Worm (Caenorhabditis elegans) whole organism, L2 larva: ENCODE results near the gene srw-26.

Experiments
- C34F6.9 ChIP-seq: fragments of 150-350 bp; optimal IDR thresholded peaks from 2 replicates; lab custom pipeline; 2014; ENCODE audit warnings: missing biosample characterization, missing genetic modification characterization
- R02D3.7 ChIP-seq: fragments of 150-350 bp; optimal IDR thresholded peaks from 2 replicates; lab custom pipeline; 2014; ENCODE audit warnings: missing biosample characterization, missing genetic modification characterization
- aly-2 ChIP-seq: fragments of 150-350 bp; optimal IDR thresholded peaks from 2 replicates; lab custom pipeline; 2014; ENCODE audit warnings: missing biosample characterization, missing genetic modification characterization
- ceh-82 ChIP-seq: fragments of 150-350 bp; optimal IDR thresholded peaks from 2 replicates; lab custom pipeline; 2014; ENCODE audit warnings: missing biosample characterization, missing genetic modification characterization
- crh-2 ChIP-seq: sonication (generic microtip); optimal IDR thresholded peaks from 2 replicates; lab custom pipeline; 2017; ENCODE audit warnings: missing biosample characterization, missing genetic modification characterization
- elt-3 ChIP-seq: sonication (generic microtip); optimal IDR thresholded peaks from 2 replicates; lab custom pipeline; 2017; ENCODE audit warnings: missing biosample characterization, missing genetic modification characterization
- lsy-2 ChIP-seq, 2 experiments: fragments of 150-350 bp in 1 of 2; sonication (generic microtip) in 1 of 2; optimal IDR thresholded peaks; 2 replicates each; lab custom pipeline; 2014 to 2017; ENCODE audit warnings: missing biosample characterization in 2 of 2, missing genetic modification characterization in 2 of 2
- mbf-1 ChIP-seq: sonication (generic microtip); optimal IDR thresholded peaks from 2 replicates; lab custom pipeline; 2017; ENCODE audit warnings: missing biosample characterization, missing genetic modification characterization
- nhr-237 ChIP-seq: fragments of 150-350 bp; optimal IDR thresholded peaks from 2 replicates; lab custom pipeline; 2014; ENCODE audit warnings: missing biosample characterization, missing genetic modification characterization
- nhr-25 ChIP-seq: fragments of 150-350 bp; sonication (generic microtip); optimal IDR thresholded peaks from 3 replicates; lab custom pipeline; 2014; ENCODE audit warnings: missing biosample characterization, missing genetic modification characterization
- nhr-6 ChIP-seq: fragments of 150-350 bp; optimal IDR thresholded peaks from 2 replicates; lab custom pipeline; 2014; ENCODE audit warnings: missing biosample characterization, missing genetic modification characterization
- nhr-77 ChIP-seq: fragments of 150-350 bp; optimal IDR thresholded peaks from 2 replicates; lab custom pipeline; 2014; ENCODE audit warnings: missing biosample characterization, missing genetic modification characterization
- unc-55 ChIP-seq: fragments of 150-350 bp; sonication (generic microtip); optimal IDR thresholded peaks from 3 replicates; lab custom pipeline; 2014; ENCODE audit warnings: missing biosample characterization, missing genetic modification reagents, missing genetic modification characterization
- ztf-1 ChIP-seq: fragments of 200-800 bp; sonication (Bioruptor generic); conservative IDR thresholded peaks from 2 replicates; pipeline ENCODE4 v1.3.6; 2022; ENCODE audit warnings: missing genetic modification characterization, missing compliant biosample characterization

DNA sequence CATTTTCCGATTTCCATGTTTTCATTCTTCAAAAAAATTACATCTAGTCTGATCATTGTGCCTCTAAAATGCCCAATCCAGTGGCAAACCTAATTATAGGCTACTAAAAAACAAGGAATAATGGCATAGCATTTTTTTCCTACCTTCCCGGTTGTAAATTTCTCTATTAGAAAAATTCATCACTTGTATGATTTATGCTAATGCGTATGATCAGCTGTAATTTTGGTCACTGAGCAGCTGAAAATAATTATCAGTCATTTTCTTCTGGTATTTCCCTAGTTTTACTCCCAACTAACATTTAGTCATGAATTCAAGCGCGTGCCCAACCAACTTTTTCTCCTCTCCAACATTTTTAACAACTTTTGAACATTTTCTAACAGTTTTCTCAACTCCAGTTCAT lies 23.2 kb upstream of the srw-26 start, which contains the start of gene srh-186:
- TF ChIP-seq aly-2 (tag; lab: Kevin White, UChicago) (no peak), mbf-1 (tag; lab: Kevin White, UChicago) (no peak), crh-2 (tag; lab: Kevin White, UChicago) (no peak), R02D3.7 (tag; lab: Kevin White, UChicago) (no peak), nhr-237 (tag; lab: Kevin White, UChicago) (no peak), nhr-25 (tag; lab: Kevin White, UChicago) (no peak), unc-55 (GFP tag; lab: Kevin White, UChicago) (no peak), ztf-1 (GFP tag; lab: Robert Waterston, UW) (no peak), ceh-82 (tag; lab: Kevin White, UChicago) (no peak), nhr-6 (no peak), nhr-77 (tag; lab: Kevin White, UChicago) (no peak), C34F6.9 (tag; lab: Kevin White, UChicago) (no peak), lsy-2 (tag; optimal IDR thresholded peaks at IDR 0.05; lab: Kevin White, UChicago) (no peak), elt-3 (tag; lab: Kevin White, UChicago) (no peak)
